Fruit fly (Drosophila melanogaster): ENCODE results near the gene CG9636.

CG9636 gene

DNA sequence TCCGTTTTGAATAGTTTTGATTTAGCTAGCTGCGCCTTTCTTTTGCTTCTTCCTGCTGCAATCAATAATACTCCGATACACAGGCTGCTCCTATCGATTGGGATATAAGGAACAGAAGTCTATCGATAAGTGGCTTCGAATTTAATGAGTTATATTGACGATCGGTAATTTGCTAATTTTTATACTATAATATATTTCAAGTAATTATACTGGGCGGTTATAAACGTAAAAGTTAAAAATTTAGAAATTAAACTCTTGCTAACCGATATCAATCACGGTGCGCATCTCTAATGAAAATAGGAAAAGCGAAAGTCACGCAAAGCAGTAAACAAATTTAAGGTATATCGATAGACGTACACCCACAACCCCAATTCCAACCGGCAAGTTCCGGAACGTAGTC lies at the start of gene CG9636, which contains the start of the genes CG18749 and CG33722 (continued):
- TF ChIP-seq ERR (GFP tag; optimal IDR thresholded peaks at IDR 0.05), result no peak
- no peak for TF ChIP-seq GATAe (GFP tag; conservative IDR thresholded peaks at IDR 0.05)
- peak; percentile 81 for TF ChIP-seq nmo (GFP tag; optimal IDR thresholded peaks at IDR 0.05)
- TF ChIP-seq CG17829 (tag; optimal IDR thresholded peaks at IDR 0.05), result peak; percentile 82
- TF ChIP-seq CG6272 (GFP tag; IDR thresholded peaks at IDR 0.05), result peak; percentile 66
- 0 out of 2 replicates have a peak, but pooled peaks have one; percentile 11 for TF ChIP-seq CG5953 (GFP tag; IDR thresholded peaks at IDR 0.05)
- peak; percentile 35 for TF ChIP-seq CG1529 (GFP tag; optimal IDR thresholded peaks at IDR 0.05)
- TF ChIP-seq CG10543 (GFP tag; optimal IDR thresholded peaks at IDR 0.05), result peak; percentile 57
- peak; percentile 66 for TF ChIP-seq Hsf (GFP tag; optimal IDR thresholded peaks at IDR 0.05)
- peak in 1 of 2 experiments; percentile 80 for TF ChIP-seq tll (GFP tag; optimal IDR thresholded peaks at IDR 0.05)
- no peak for TF ChIP-seq NC2β (GFP tag; optimal IDR thresholded peaks at IDR 0.05)
- TF ChIP-seq zf30C (GFP tag; optimal IDR thresholded peaks at IDR 0.05), result no peak
- peak; percentile 68; the same call in 2 of the 3 replicates for TF ChIP-seq ci (GFP tag; IDR thresholded peaks at IDR 0.05)
- peak; percentile 37; the same call in 1 of the 3 replicates for TF ChIP-seq zfh1 (GFP tag; IDR thresholded peaks at IDR 0.05)
- no peak for TF ChIP-seq CG16815 (GFP tag; optimal IDR thresholded peaks at IDR 0.05)
- TF ChIP-seq Antp (GFP tag; optimal IDR thresholded peaks at IDR 0.05), result peak; percentile 24
- TF ChIP-seq BtbVII (GFP tag; optimal IDR thresholded peaks at IDR 0.05), result peak; percentile 4
- no peak for TF ChIP-seq cad (GFP tag; optimal IDR thresholded peaks at IDR 0.05)
- TF ChIP-seq CG18476 (GFP tag; optimal IDR thresholded peaks at IDR 0.05), result peak; percentile 55
- TF ChIP-seq CG14710 (tag; optimal IDR thresholded peaks at IDR 0.05), result peak; percentile 87
- TF ChIP-seq CG6654 (GFP tag; optimal IDR thresholded peaks at IDR 0.05), result no peak
- TF ChIP-seq CG13296 (GFP tag; optimal IDR thresholded peaks at IDR 0.05), result peak; percentile 68
- TF ChIP-seq CG10209 (GFP tag; optimal IDR thresholded peaks at IDR 0.05), result peak; percentile 34
- no peak for TF ChIP-seq CkIIα-i1 (GFP tag; IDR thresholded peaks at IDR 0.05)
- peak; percentile 59; the same call in 1 of the 2 replicates for TF ChIP-seq klu (GFP tag; IDR thresholded peaks at IDR 0.05)
- no peak for TF ChIP-seq jing (GFP tag; optimal IDR thresholded peaks at IDR 0.05)
- peak; percentile 27 for TF ChIP-seq oc (tag; optimal IDR thresholded peaks at IDR 0.05)
- no peak for TF ChIP-seq Lpt (GFP tag; optimal IDR thresholded peaks at IDR 0.05)
- TF ChIP-seq CG11696 (GFP tag; IDR thresholded peaks at IDR 0.05), result 0 out of 2 replicates have a peak, but pooled peaks have one; percentile 23
- peak; percentile 2 for TF ChIP-seq CG15011 (GFP tag; optimal IDR thresholded peaks at IDR 0.05)
- TF ChIP-seq btn (GFP tag; optimal IDR thresholded peaks at IDR 0.05), result no peak
- TF ChIP-seq CG3838 (GFP tag; optimal IDR thresholded peaks at IDR 0.05), result no peak
- no peak for TF ChIP-seq Gsc (GFP tag; IDR thresholded peaks at IDR 0.05)
- peak in 1 of 3 experiments; percentile 74 for TF ChIP-seq Stat92E (GFP tag; optimal IDR thresholded peaks at IDR 0.05)
- TF ChIP-seq CG31365 (tag; optimal IDR thresholded peaks at IDR 0.05), result peak; percentile 50
- peak; percentile 38 for TF ChIP-seq mirr (GFP tag; optimal IDR thresholded peaks at IDR 0.05)
- TF ChIP-seq wor (GFP tag; IDR thresholded peaks at IDR 0.05), result no peak
- no peak for TF ChIP-seq ftz-f1 (GFP tag; optimal IDR thresholded peaks at IDR 0.05)
- peak; percentile 13 for TF ChIP-seq Bteb2 (GFP tag; optimal IDR thresholded peaks at IDR 0.05)
- peak; percentile 81 for TF ChIP-seq Sry-δ (GFP tag; optimal IDR thresholded peaks at IDR 0.05)
- TF ChIP-seq z (GFP tag; IDR thresholded peaks at IDR 0.05), result no peak
- TF ChIP-seq fu2 (GFP tag; optimal IDR thresholded peaks at IDR 0.05), result no peak
- TF ChIP-seq Ets97D (GFP tag; optimal IDR thresholded peaks at IDR 0.05), result peak; percentile 53
- TF ChIP-seq sqz (GFP tag; optimal IDR thresholded peaks at IDR 0.05), result no peak
- no peak for TF ChIP-seq MTF-1 (GFP tag; optimal IDR thresholded peaks at IDR 0.05; ENCODE audit: borderline replicate concordance)
- peak; percentile 64 for TF ChIP-seq E2f2 (GFP tag; IDR thresholded peaks at IDR 0.05)
- peak; percentile 84 for TF ChIP-seq Med (GFP tag)
- TF ChIP-seq chn (GFP tag; optimal IDR thresholded peaks at IDR 0.05), result peak; percentile 67
- TF ChIP-seq sr (GFP tag; IDR thresholded peaks at IDR 0.05), result no peak
- no peak for TF ChIP-seq CG7928 (GFP tag; optimal IDR thresholded peaks at IDR 0.05)
- TF ChIP-seq CG8290 (GFP tag; optimal IDR thresholded peaks at IDR 0.05), result peak; percentile 77
- TF ChIP-seq CG8290 (tag; optimal IDR thresholded peaks at IDR 0.05), result peak in 1 of 2 experiments; percentile 60

Data from whole organism, embryonic.